Worm (Caenorhabditis elegans) whole organism, L4 larva: ENCODE measurements around the gene baz-2.

Experiments used
- ZK546.5 ChIP-seq, 2 experiments: sonication (generic microtip); optimal IDR thresholded peaks; 2 replicates each; lab custom pipeline; 2017; ENCODE audit warnings: missing biosample characterization in 2 of 2, missing genetic modification characterization in 2 of 2
- ama-1 ChIP-seq: fragments of 150-350 bp; optimal IDR thresholded peaks from 2 replicates; lab custom pipeline; 2014; ENCODE audit warnings: inconsistent platforms, mixed read lengths
- dpl-1 ChIP-seq: fragments of 150-350 bp; optimal IDR thresholded peaks from 2 replicates; lab custom pipeline; 2014; ENCODE audit warnings: missing biosample characterization, missing genetic modification reagents, missing genetic modification characterization
- egl-27 ChIP-seq: sonication (generic microtip); optimal IDR thresholded peaks from 3 replicates; lab custom pipeline; 2017; ENCODE audit warnings: missing biosample characterization, missing genetic modification reagents, missing genetic modification characterization
- fos-1 ChIP-seq: fragments of 150-350 bp; optimal IDR thresholded peaks from 2 replicates; lab custom pipeline; 2014; ENCODE audit warnings: missing biosample characterization, missing genetic modification characterization
- hlh-30 ChIP-seq: sonication (generic microtip); optimal IDR thresholded peaks from 2 replicates; lab custom pipeline; 2017; ENCODE audit warnings: antibody characterized with exemption, mild to moderate bottlenecking, missing genetic modification characterization, missing compliant biosample characterization; ENCODE audit not compliant: insufficient read depth
- jun-1 ChIP-seq: fragments of 150-350 bp; optimal IDR thresholded peaks from 2 replicates; lab custom pipeline; 2014; ENCODE audit warnings: missing biosample characterization, missing genetic modification reagents, missing genetic modification characterization
- lin-13 ChIP-seq: fragments of 150-350 bp; optimal IDR thresholded peaks from 2 replicates; lab custom pipeline; 2014; ENCODE audit warnings: missing biosample characterization, missing genetic modification reagents, missing genetic modification characterization
- mxl-3 ChIP-seq: fragments of 200-800 bp; sonication (Bioruptor generic); optimal IDR thresholded peaks from 2 replicates; lab custom pipeline; 2018; ENCODE audit warnings: mild to moderate bottlenecking, missing genetic modification characterization, missing compliant biosample characterization
- unc-62 ChIP-seq, 3 experiments: fragments of 150-350 bp in 1 of 3; sonication (generic microtip); optimal IDR thresholded peaks in 2 of 3; peaks in 1 of 3; 1 replicate in 1 of 3; 2 replicates in 2 of 3; lab custom pipeline; 2014 to 2017; ENCODE audit warnings: missing biosample characterization in 3 of 3, missing genetic modification characterization in 3 of 3, missing genetic modification reagents in 3 of 3, missing genotype in 1 of 3
- zag-1 ChIP-seq: fragments of 150-350 bp; optimal IDR thresholded peaks from 2 replicates; lab custom pipeline; 2014; ENCODE audit warnings: missing biosample characterization, missing genetic modification characterization
- ztf-11 ChIP-seq: fragments of 150-350 bp; optimal IDR thresholded peaks from 2 replicates; lab custom pipeline; 2014; ENCODE audit warnings: missing biosample characterization, missing genetic modification characterization

ce11 chrIII:7618294-7618693, 37.5 kb downstream of the baz-2 start:
- no peak for TF ChIP-seq zag-1 (tag; lab: Kevin White, UChicago)
- TF ChIP-seq hlh-30 (tag; lab: Kevin White, UChicago), result peak; percentile 56
- no peak for TF ChIP-seq dpl-1 (GFP tag; lab: Kevin White, UChicago)
- no peak for TF ChIP-seq lin-13 (GFP tag; lab: Kevin White, UChicago)
- no peak for TF ChIP-seq fos-1 (tag; lab: Kevin White, UChicago)
- no peak for TF ChIP-seq egl-27 (tag; lab: Kevin White, UChicago)
- no peak for TF ChIP-seq ama-1 (lab: Kevin White, UChicago)
- TF ChIP-seq mxl-3 (GFP tag; lab: Kevin White, UChicago), result no peak
- TF ChIP-seq ZK546.5 (tag; optimal IDR thresholded peaks at IDR 0.05; lab: Kevin White, UChicago), result no peak
- no peak for TF ChIP-seq unc-62 (GFP tag; optimal IDR thresholded peaks at IDR 0.05 in 1 of 2; lab: Kevin White, UChicago)
- TF ChIP-seq unc-62 (tag; optimal IDR thresholded peaks at IDR 0.05; lab: Kevin White, UChicago), result no peak
- TF ChIP-seq ztf-11 (tag; lab: Kevin White, UChicago), result no peak
- TF ChIP-seq jun-1 (tag; lab: Kevin White, UChicago), result no peak
